Worm (Caenorhabditis elegans) whole organism, L4 larva: ENCODE data around the gene nhr-96.
A peak's percentile ranks its signal among the peaks of the same experiment; 100 is the strongest.

ENCODE experiments used
- D1046.2 ChIP-seq: fragments of 200-800 bp; sonication (Bioruptor generic); IDR thresholded peaks from 2 replicates; pipeline ENCODE4 v1.3.6; 2022; ENCODE audit warnings: missing genetic modification characterization, missing compliant biosample characterization
- F26F4.8 ChIP-seq: fragments of 200-800 bp; sonication (Bioruptor generic); conservative IDR thresholded peaks from 2 replicates; pipeline ENCODE4 v1.3.6; 2022; ENCODE audit warnings: missing genetic modification characterization, missing compliant biosample characterization
- F37D6.2 ChIP-seq: sonication (generic microtip); optimal IDR thresholded peaks from 2 replicates; lab custom pipeline; 2016; ENCODE audit warnings: mild to moderate bottlenecking, missing genetic modification characterization, missing compliant biosample characterization
- F44E2.7 ChIP-seq: fragments of 200-800 bp; sonication (Bioruptor generic); IDR thresholded peaks from 2 replicates; pipeline ENCODE4 v2.1.2; 2022; ENCODE audit warnings: missing genetic modification characterization, missing compliant biosample characterization
- Y75B8A.6 ChIP-seq: fragments of 200-800 bp; sonication (Bioruptor generic); IDR thresholded peaks from 2 replicates; pipeline ENCODE4 v1.3.6; 2022; ENCODE audit warnings: missing genetic modification reagents, missing genetic modification characterization, missing compliant biosample characterization
- ZK546.5 ChIP-seq, 2 experiments: sonication (generic microtip); optimal IDR thresholded peaks; 2 replicates each; lab custom pipeline; 2017; ENCODE audit warnings: missing biosample characterization in 2 of 2, missing genetic modification characterization in 2 of 2
- aha-1 ChIP-seq: fragments of 150-350 bp; peaks from one replicate; lab custom pipeline; 2014; ENCODE audit warnings: missing biosample characterization, missing genetic modification characterization
- ama-1 ChIP-seq: fragments of 150-350 bp; optimal IDR thresholded peaks from 2 replicates; lab custom pipeline; 2014; ENCODE audit warnings: inconsistent platforms, mixed read lengths
- attf-4 ChIP-seq: sonication (generic microtip); optimal IDR thresholded peaks from 3 replicates; lab custom pipeline; 2017; ENCODE audit warnings: missing biosample characterization, missing genetic modification characterization
- ceh-32 ChIP-seq: sonication (generic microtip); optimal IDR thresholded peaks from 2 replicates; lab custom pipeline; 2016; ENCODE audit warnings: mild to moderate bottlenecking, missing genetic modification characterization, missing compliant biosample characterization; ENCODE audit not compliant: poor library complexity
- ceh-62 ChIP-seq: sonication (generic microtip); optimal IDR thresholded peaks from 2 replicates; lab custom pipeline; 2017; ENCODE audit warnings: missing biosample characterization, missing genetic modification characterization
- ceh-82 ChIP-seq: sonication (generic microtip); optimal IDR thresholded peaks from 2 replicates; lab custom pipeline; 2017; ENCODE audit warnings: missing biosample characterization, missing genetic modification characterization
- ces-1 ChIP-seq: fragments of 150-350 bp; sonication (generic microtip); optimal IDR thresholded peaks from 4 replicates; lab custom pipeline; 2014; ENCODE audit warnings: missing biosample characterization, missing genetic modification reagents, missing genetic modification characterization
- daf-16 ChIP-seq, 3 experiments: sonication (generic microtip); optimal IDR thresholded peaks; 2 replicates each; lab custom pipeline; 2016 to 2017; ENCODE audit warnings: missing genetic modification characterization in 3 of 3, missing genetic modification reagents in 3 of 3, mild to moderate bottlenecking in 2 of 3, missing compliant biosample characterization in 2 of 3, missing biosample characterization in 1 of 3, moderate library complexity in 1 of 3
- dmd-8 ChIP-seq: fragments of 200-800 bp; sonication (Bioruptor generic); IDR thresholded peaks from 2 replicates; pipeline ENCODE4 v1.3.6; 2022; ENCODE audit warnings: missing genetic modification characterization, missing compliant biosample characterization
- dmd-9 ChIP-seq: fragments of 200-800 bp; sonication (Bioruptor generic); IDR thresholded peaks from 2 replicates; pipeline ENCODE4 v1.3.6; 2022; ENCODE audit warnings: missing genetic modification reagents, missing genetic modification characterization, missing compliant biosample characterization
- duxl-1 ChIP-seq: sonication (generic microtip); optimal IDR thresholded peaks from 2 replicates; lab custom pipeline; 2016; ENCODE audit warnings: mild to moderate bottlenecking, missing genetic modification characterization, moderate library complexity, missing compliant biosample characterization; ENCODE audit not compliant: poor library complexity
- fos-1 ChIP-seq: fragments of 150-350 bp; optimal IDR thresholded peaks from 2 replicates; lab custom pipeline; 2014; ENCODE audit warnings: missing biosample characterization, missing genetic modification characterization
- gei-8 ChIP-seq: fragments of 200-800 bp; sonication (Bioruptor generic); optimal IDR thresholded peaks from 2 replicates; lab custom pipeline; 2018; ENCODE audit warnings: mild to moderate bottlenecking, missing genetic modification characterization, missing compliant biosample characterization
- hlh-30 ChIP-seq: sonication (generic microtip); optimal IDR thresholded peaks from 2 replicates; lab custom pipeline; 2017; ENCODE audit warnings: antibody characterized with exemption, mild to moderate bottlenecking, missing genetic modification characterization, missing compliant biosample characterization; ENCODE audit not compliant: insufficient read depth
- hmg-1.1 ChIP-seq: fragments of 200-800 bp; sonication (Bioruptor generic); IDR thresholded peaks from 2 replicates; pipeline ENCODE4 v1.3.6; 2022; ENCODE audit warnings: missing genetic modification reagents, missing genetic modification characterization, missing compliant biosample characterization
- jun-1 ChIP-seq: fragments of 150-350 bp; optimal IDR thresholded peaks from 2 replicates; lab custom pipeline; 2014; ENCODE audit warnings: missing biosample characterization, missing genetic modification reagents, missing genetic modification characterization
- lsy-2 ChIP-seq, 2 experiments: fragments of 150-350 bp in 1 of 2; sonication (generic microtip) in 1 of 2; optimal IDR thresholded peaks; 2 replicates each; lab custom pipeline; 2014 to 2017; ENCODE audit warnings: missing biosample characterization in 2 of 2, missing genetic modification characterization in 2 of 2
- mdl-1 ChIP-seq, 2 experiments: fragments of 150-350 bp in 1 of 2; sonication (generic microtip) in 1 of 2; optimal IDR thresholded peaks; 2 replicates each; lab custom pipeline; 2014 to 2017; ENCODE audit warnings: missing biosample characterization in 2 of 2, missing genetic modification characterization in 2 of 2
- mep-1 ChIP-seq: fragments of 150-350 bp; sonication (generic microtip); optimal IDR thresholded peaks from 3 replicates; lab custom pipeline; 2014; ENCODE audit warnings: missing biosample characterization, missing genetic modification characterization
- mxl-2 ChIP-seq: fragments of 200-800 bp; sonication (Bioruptor generic); conservative IDR thresholded peaks from 2 replicates; pipeline ENCODE4 v1.3.6; 2022; ENCODE audit warnings: missing genetic modification reagents, missing genetic modification characterization, missing compliant biosample characterization
- nhr-102 ChIP-seq: sonication (generic microtip); optimal IDR thresholded peaks from 2 replicates; lab custom pipeline; 2016; ENCODE audit warnings: mild to moderate bottlenecking, missing genetic modification characterization, moderate library complexity, missing compliant biosample characterization
- nhr-28 ChIP-seq: fragments of 150-350 bp; optimal IDR thresholded peaks from 2 replicates; lab custom pipeline; 2014; ENCODE audit warnings: missing biosample characterization, missing genetic modification characterization
- nhr-41 ChIP-seq: fragments of 200-800 bp; sonication (Bioruptor generic); IDR thresholded peaks from 2 replicates; pipeline ENCODE4 v1.3.6; 2022; ENCODE audit warnings: missing genetic modification reagents, missing genetic modification characterization, missing compliant biosample characterization
- nhr-6 ChIP-seq: fragments of 150-350 bp; optimal IDR thresholded peaks from 2 replicates; lab custom pipeline; 2014; ENCODE audit warnings: missing biosample characterization, missing genetic modification characterization
- nhr-76 ChIP-seq: fragments of 150-350 bp; optimal IDR thresholded peaks from 2 replicates; lab custom pipeline; 2014; ENCODE audit warnings: missing biosample characterization, missing genetic modification characterization
- nhr-77 ChIP-seq: fragments of 150-350 bp; optimal IDR thresholded peaks from 2 replicates; lab custom pipeline; 2014; ENCODE audit warnings: missing biosample characterization, missing genetic modification characterization
- pha-4 ChIP-seq, 2 experiments: fragments of 150-350 bp in 1 of 2; fragments of 200-800 bp in 1 of 2; sonication (Bioruptor generic) in 1 of 2; IDR thresholded peaks in 1 of 2; optimal IDR thresholded peaks in 1 of 2; 2 replicates each; pipeline versions ENCODE4 v1.3.6 to Lab custom; 2014 to 2022; ENCODE audit warnings: missing genetic modification characterization in 2 of 2, missing genetic modification reagents in 2 of 2, missing biosample characterization in 1 of 2, missing compliant biosample characterization in 1 of 2
- php-3 ChIP-seq: fragments of 200-800 bp; sonication (Bioruptor generic); IDR thresholded peaks from 2 replicates; pipeline ENCODE4 v1.3.6; 2022; ENCODE audit warnings: missing genetic modification reagents, missing genetic modification characterization, missing compliant biosample characterization
- rbr-2 ChIP-seq: sonication (generic microtip); optimal IDR thresholded peaks from 2 replicates; lab custom pipeline; 2016; ENCODE audit warnings: missing genotype, missing genetic modification characterization, missing compliant biosample characterization
- snpc-1.2 ChIP-seq: fragments of 200-800 bp; sonication (Bioruptor generic); IDR thresholded peaks from 2 replicates; pipeline ENCODE4 v1.3.6; 2022; ENCODE audit warnings: missing genetic modification reagents, missing genetic modification characterization, missing compliant biosample characterization
- snpc-4 ChIP-seq: fragments of 150-350 bp; optimal IDR thresholded peaks from 2 replicates; lab custom pipeline; 2014; ENCODE audit warnings: missing biosample characterization, missing genetic modification characterization
- tag-97 ChIP-seq: fragments of 200-800 bp; sonication (Bioruptor generic); IDR thresholded peaks from 2 replicates; pipeline ENCODE4 v1.3.6; 2022; ENCODE audit warnings: missing genetic modification characterization, missing compliant biosample characterization
- unc-39 ChIP-seq: sonication (generic microtip); optimal IDR thresholded peaks from 2 replicates; lab custom pipeline; 2017; ENCODE audit warnings: missing biosample characterization, missing genetic modification characterization
- unc-62 ChIP-seq, 3 experiments: fragments of 150-350 bp in 1 of 3; sonication (generic microtip); optimal IDR thresholded peaks in 2 of 3; peaks in 1 of 3; 1 replicate in 1 of 3; 2 replicates in 2 of 3; lab custom pipeline; 2014 to 2017; ENCODE audit warnings: missing biosample characterization in 3 of 3, missing genetic modification characterization in 3 of 3, missing genetic modification reagents in 3 of 3, missing genotype in 1 of 3
- zfp-3 ChIP-seq: fragments of 200-800 bp; sonication (Bioruptor generic); conservative IDR thresholded peaks from 2 replicates; pipeline ENCODE4 v1.3.6; 2022; ENCODE audit warnings: missing genetic modification reagents, missing genetic modification characterization, missing compliant biosample characterization
- zip-11 ChIP-seq: fragments of 200-800 bp; sonication (Bioruptor generic); IDR thresholded peaks from 2 replicates; pipeline ENCODE4 v1.3.6; 2022; ENCODE audit warnings: missing genetic modification characterization, missing compliant biosample characterization
- zip-2 ChIP-seq: fragments of 150-350 bp; optimal IDR thresholded peaks from 2 replicates; lab custom pipeline; 2014; ENCODE audit warnings: missing biosample characterization, missing genetic modification characterization

The nhr-96 gene

DNA sequence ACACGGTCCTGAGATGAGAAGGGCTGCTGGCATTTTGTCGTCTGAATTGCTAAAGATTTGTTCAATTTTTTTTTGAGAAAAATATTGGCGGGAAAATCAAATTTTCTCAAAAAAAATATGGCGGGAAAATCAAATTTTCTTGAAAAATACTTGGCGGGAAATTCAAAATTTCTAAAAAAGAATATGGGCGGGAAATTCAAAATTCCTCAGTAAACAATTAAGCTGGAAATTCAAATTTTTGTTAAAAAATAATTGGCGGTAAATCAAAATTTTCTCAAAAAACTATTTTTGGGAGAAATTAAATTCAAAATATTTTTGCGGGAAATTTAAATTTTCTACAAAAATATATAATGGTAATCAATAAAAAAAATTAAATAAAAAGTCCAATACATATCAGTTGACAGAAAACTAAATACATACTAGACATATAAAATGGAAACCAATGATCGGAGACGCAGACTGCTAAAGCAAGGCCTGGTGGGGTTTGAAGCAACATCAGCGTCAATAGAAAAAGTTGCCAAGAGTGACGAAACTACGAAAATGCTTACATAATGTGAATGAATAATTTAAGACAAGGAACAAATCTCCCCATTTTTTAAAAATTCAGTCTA, 18.7 kb upstream of the nhr-96 start, which contains the start of gene nhr-184 (continued):
- TF ChIP-seq nhr-41 (GFP tag; lab: Robert Waterston, UW) (no peak), ces-1 (GFP tag; lab: Kevin White, UChicago) (no peak), rbr-2 (tag; lab: Kevin White, UChicago) (no peak), hmg-1.1 (GFP tag; lab: Robert Waterston, UW) (no peak), nhr-28 (tag; lab: Kevin White, UChicago) (peak; percentile 65), fos-1 (no peak), dmd-9 (no peak), nhr-102 (tag; lab: Kevin White, UChicago) (no peak), F26F4.8 (GFP tag; lab: Robert Waterston, UW) (no peak), dmd-8 (GFP tag; lab: Robert Waterston, UW) (no peak), unc-39 (tag; lab: Kevin White, UChicago) (no peak), F37D6.2 (tag; lab: Kevin White, UChicago) (no peak)

DNA sequence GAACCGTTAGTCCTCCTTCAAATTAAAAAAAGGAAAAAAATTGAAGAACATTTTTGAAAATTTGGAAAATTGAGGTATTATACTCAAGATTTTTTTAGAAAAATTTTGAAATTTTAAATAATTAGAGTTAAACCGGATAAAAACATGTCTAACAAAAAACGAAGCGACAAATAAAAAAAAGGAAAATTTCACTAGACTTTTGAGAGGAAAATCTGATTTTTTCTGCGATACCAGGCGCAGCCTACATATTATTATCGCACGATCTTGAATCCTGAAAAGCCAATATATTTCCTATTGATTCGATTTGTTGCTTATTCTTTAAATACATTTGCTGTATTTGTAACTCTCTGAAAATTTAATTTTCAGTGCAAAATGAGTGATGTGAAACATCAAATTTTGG, 17.9 kb upstream of the nhr-96 start, which contains the start of gene nstp-8:
Gene nstp-8, plus strand, starts transcription at position 301 of the 400 bp plus-strand sequence.
- TF ChIP-seq zfp-3 (GFP tag; lab: Robert Waterston, UW) (no peak), mep-1 (no peak)

DNA sequence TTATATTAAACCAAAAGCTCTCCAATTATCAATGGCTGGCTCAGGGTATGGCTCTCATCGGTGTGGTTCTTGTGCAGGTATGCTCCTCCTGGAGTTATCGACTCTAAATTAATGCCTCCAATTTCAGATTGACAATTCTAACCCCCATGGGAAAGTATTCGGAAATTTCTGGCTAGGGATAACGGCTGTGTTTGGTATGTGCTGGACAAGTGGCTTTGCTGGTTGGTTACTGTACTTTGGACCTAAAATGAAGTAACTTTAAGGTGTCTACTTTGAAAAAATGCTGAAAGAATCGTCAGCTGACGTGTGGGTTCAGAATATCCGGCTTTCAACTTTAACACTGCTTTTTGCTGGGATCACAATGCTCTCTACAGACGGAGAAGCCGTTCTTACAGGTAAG, 16.4 kb upstream of the nhr-96 start:
- TF ChIP-seq D1046.2 (GFP tag; lab: Robert Waterston, UW) (0 out of 2 replicates have a peak, but pooled peaks have one; percentile 23), lsy-2 (tag; optimal IDR thresholded peaks at IDR 0.05; lab: Kevin White, UChicago) (no peak), aha-1 (tag; lab: Kevin White, UChicago) (peak; percentile 91)

DNA sequence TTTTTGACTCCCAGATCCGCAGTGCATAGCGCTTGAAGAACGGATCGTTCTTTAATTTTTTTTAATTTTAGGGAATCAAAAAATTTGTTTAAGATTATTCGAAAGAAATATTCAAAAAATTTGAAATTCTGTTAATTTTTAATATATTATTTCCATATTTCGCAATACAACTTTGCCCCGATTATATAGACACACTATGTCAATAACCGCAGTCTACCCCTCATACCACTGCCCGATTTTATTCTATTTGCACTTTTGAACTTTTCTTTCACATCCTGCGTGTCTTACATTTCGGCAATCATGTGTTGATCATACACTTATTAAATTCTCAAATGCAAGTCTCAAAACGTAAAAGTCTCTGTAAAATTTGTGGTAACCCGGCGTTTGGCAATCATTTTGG, 14.5 kb upstream of the nhr-96 start, which contains the start of gene nhr-56:
Gene nhr-56, plus strand, starts transcription at position 202 of the 400 bp plus-strand sequence.
- TF ChIP-seq mxl-2 (GFP tag; lab: Robert Waterston, UW) = no peak
- TF ChIP-seq ces-1 (GFP tag; lab: Kevin White, UChicago) = no peak
- TF ChIP-seq F44E2.7 (GFP tag; lab: Robert Waterston, UW) = no peak
- peak in 1 of 2 experiments; percentile 58 for TF ChIP-seq lsy-2 (tag; optimal IDR thresholded peaks at IDR 0.05; lab: Kevin White, UChicago)
- TF ChIP-seq zip-2 (tag; lab: Kevin White, UChicago) = no peak
- TF ChIP-seq D1046.2 (GFP tag; lab: Robert Waterston, UW) = no peak
- no peak for TF ChIP-seq snpc-1.2
- peak; percentile 38 for TF ChIP-seq duxl-1 (tag; lab: Kevin White, UChicago)
- TF ChIP-seq mdl-1 (tag; optimal IDR thresholded peaks at IDR 0.05; lab: Kevin White, UChicago) = peak in 1 of 2 experiments; percentile 49
- no peak for TF ChIP-seq jun-1 (tag; lab: Kevin White, UChicago)
- TF ChIP-seq nhr-6 (tag; lab: Kevin White, UChicago) = peak; percentile 20
- TF ChIP-seq daf-16 (GFP tag; optimal IDR thresholded peaks at IDR 0.05; lab: Kevin White, UChicago) = no peak
- TF ChIP-seq daf-16 (tag; optimal IDR thresholded peaks at IDR 0.05; lab: Kevin White, UChicago) = peak; percentile 84
- TF ChIP-seq zip-11 (GFP tag; lab: Robert Waterston, UW) = no peak
- no peak for TF ChIP-seq fos-1
- peak; percentile 71 for TF ChIP-seq nhr-77 (tag; lab: Kevin White, UChicago)
- TF ChIP-seq ceh-32 (tag; lab: Kevin White, UChicago) = no peak
- no peak for TF ChIP-seq attf-4 (tag; lab: Kevin White, UChicago)
- no peak for TF ChIP-seq rbr-2 (tag; lab: Kevin White, UChicago)
- 0 out of 2 replicates have a peak, but pooled peaks have one; percentile 16 for TF ChIP-seq pha-4 (GFP tag; IDR thresholded peaks at IDR 0.05; lab: Robert Waterston, UW)
- TF ChIP-seq pha-4 (tag; optimal IDR thresholded peaks at IDR 0.05; lab: Kevin White, UChicago) = peak; percentile 75
- no peak for TF ChIP-seq ceh-82
- TF ChIP-seq Y75B8A.6 = no peak
- no peak for TF ChIP-seq gei-8 (GFP tag; lab: Kevin White, UChicago)
- TF ChIP-seq ZK546.5 (tag; optimal IDR thresholded peaks at IDR 0.05; lab: Kevin White, UChicago) = no peak
- no peak for TF ChIP-seq ceh-62 (tag; lab: Kevin White, UChicago)
- no peak for TF ChIP-seq ama-1 (lab: Kevin White, UChicago)
- TF ChIP-seq tag-97 (GFP tag; lab: Robert Waterston, UW) = no peak
- no peak for TF ChIP-seq unc-62 (GFP tag; optimal IDR thresholded peaks at IDR 0.05 in 1 of 2; lab: Kevin White, UChicago)
- no peak for TF ChIP-seq unc-62 (tag; optimal IDR thresholded peaks at IDR 0.05; lab: Kevin White, UChicago)
- no peak for TF ChIP-seq php-3
- TF ChIP-seq nhr-76 = no peak
- TF ChIP-seq hmg-1.1 (GFP tag; lab: Robert Waterston, UW) = no peak
- TF ChIP-seq hlh-30 (tag; lab: Kevin White, UChicago) = peak; percentile 86
- TF ChIP-seq snpc-4 (tag; lab: Kevin White, UChicago) = no peak
- no peak for TF ChIP-seq dmd-8 (GFP tag; lab: Robert Waterston, UW)
- TF ChIP-seq F37D6.2 (tag; lab: Kevin White, UChicago) = no peak
